Worm (Caenorhabditis elegans) whole organism, midembryonic: ENCODE results near the gene hpo-28.

Experiments used
- T22C8.4 ChIP-seq: fragments of 200-800 bp; sonication (Bioruptor generic); IDR thresholded peaks from 2 replicates; pipeline ENCODE4 v1.3.6; 2022; ENCODE audit warnings: missing genetic modification characterization, missing compliant biosample characterization
- cog-1 ChIP-seq: sonication (generic microtip); optimal IDR thresholded peaks from 2 replicates; lab custom pipeline; 2016; ENCODE audit warnings: missing genetic modification characterization, missing compliant biosample characterization
- flt-1 ChIP-seq: fragments of 200-800 bp; sonication (Bioruptor generic); IDR thresholded peaks from 2 replicates; pipeline ENCODE4 v1.3.6; 2022; ENCODE audit warnings: missing genetic modification characterization, missing compliant biosample characterization
- klf-2 ChIP-seq: fragments of 200-800 bp; sonication (Bioruptor generic); conservative IDR thresholded peaks from 2 replicates; pipeline ENCODE4 v1.3.6; 2022; ENCODE audit warnings: missing genetic modification reagents, missing genetic modification characterization, missing compliant biosample characterization
- med-1 ChIP-seq: sonication (generic microtip); optimal IDR thresholded peaks from 2 replicates; lab custom pipeline; 2017; ENCODE audit warnings: missing genetic modification characterization, mild to moderate bottlenecking, missing compliant biosample characterization, antibody characterized with exemption, missing genetic modification reagents; ENCODE audit not compliant: insufficient read depth
- ref-1 ChIP-seq: fragments of 200-800 bp; sonication (Bioruptor generic); conservative IDR thresholded peaks from 2 replicates; pipeline ENCODE4 v1.3.6; 2022; ENCODE audit warnings: missing genetic modification reagents, missing genetic modification characterization, missing compliant biosample characterization
- tab-1 ChIP-seq: fragments of 200-800 bp; sonication (Bioruptor generic); IDR thresholded peaks from 2 replicates; pipeline ENCODE4 v1.3.6; 2022; ENCODE audit warnings: missing genetic modification characterization, missing compliant biosample characterization
- ztf-23 ChIP-seq: fragments of 200-800 bp; sonication (Bioruptor generic); IDR thresholded peaks from 2 replicates; pipeline ENCODE4 v1.3.6; 2022; ENCODE audit warnings: missing genetic modification reagents, missing genetic modification characterization, missing compliant biosample characterization
- ztf-29 ChIP-seq: fragments of 200-800 bp; sonication (Bioruptor generic); IDR thresholded peaks from 2 replicates; pipeline ENCODE4 v1.3.6; 2022; ENCODE audit warnings: missing genetic modification reagents, missing genetic modification characterization, missing compliant biosample characterization

Gene hpo-28

DNA sequence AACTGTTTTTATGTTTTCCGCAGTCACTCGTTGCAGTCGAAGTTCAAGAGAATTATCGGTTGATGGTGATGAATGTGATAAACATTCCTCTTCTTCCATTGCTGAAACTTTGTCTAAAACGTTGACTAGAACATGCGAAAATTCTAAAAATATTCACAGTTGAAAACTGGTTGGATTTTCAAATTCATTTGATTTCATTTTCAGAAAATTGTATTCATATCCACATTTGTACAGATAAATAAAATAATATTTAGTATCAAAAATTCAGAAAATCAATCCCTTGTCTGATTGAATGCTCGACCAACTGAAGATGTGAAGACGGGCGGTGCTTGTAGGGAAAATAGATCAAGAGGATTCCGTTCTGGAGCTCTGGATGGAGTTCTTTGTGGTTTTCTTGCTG lies 31.3 kb downstream of the hpo-28 start, which contains the start of gene F54E7.9:
Gene F54E7.9, minus strand, starts transcription at position 101 of the 400 bp plus-strand sequence.
- no peak for TF ChIP-seq med-1
- TF ChIP-seq cog-1 (tag; lab: Kevin White, UChicago): no peak
- TF ChIP-seq ref-1: no peak
- no peak for TF ChIP-seq flt-1 (GFP tag; lab: Robert Waterston, UW)
- TF ChIP-seq klf-2 (GFP tag; lab: Robert Waterston, UW): no peak
- TF ChIP-seq T22C8.4 (GFP tag; lab: Robert Waterston, UW): no peak
- TF ChIP-seq tab-1 (GFP tag; lab: Robert Waterston, UW): no peak
- no peak for TF ChIP-seq ztf-23 (GFP tag; lab: Robert Waterston, UW)
- no peak for TF ChIP-seq ztf-29 (GFP tag; lab: Robert Waterston, UW)

- no peak for TF ChIP-seq ref-1
- no peak for TF ChIP-seq cog-1 (tag; lab: Kevin White, UChicago)
- TF ChIP-seq ztf-23 (GFP tag; lab: Robert Waterston, UW): no peak
- no peak for TF ChIP-seq flt-1 (GFP tag; lab: Robert Waterston, UW)
- TF ChIP-seq tab-1 (GFP tag; lab: Robert Waterston, UW): no peak
- no peak for TF ChIP-seq T22C8.4 (GFP tag; lab: Robert Waterston, UW)
- no peak for TF ChIP-seq klf-2 (GFP tag; lab: Robert Waterston, UW)
- no peak for TF ChIP-seq ztf-29 (GFP tag; lab: Robert Waterston, UW)
- no peak for TF ChIP-seq med-1
These were observed 33.6 kb downstream of the hpo-28 start for ce11 chrIII:5675384-5675984.

ce11 chrIII:5674196-5674595 lies 34.9 kb downstream of the hpo-28 start:
- TF ChIP-seq flt-1 (GFP tag; lab: Robert Waterston, UW) (no peak), ztf-29 (GFP tag; lab: Robert Waterston, UW) (no peak), cog-1 (tag; lab: Kevin White, UChicago) (no peak), ref-1 (no peak), ztf-23 (GFP tag; lab: Robert Waterston, UW) (no peak), tab-1 (GFP tag; lab: Robert Waterston, UW) (no peak), T22C8.4 (GFP tag; lab: Robert Waterston, UW) (no peak), med-1 (no peak), klf-2 (GFP tag; lab: Robert Waterston, UW) (no peak)

ce11 chrIII:5667952-5668489 lies 41.1 kb downstream of the hpo-28 start:
- TF ChIP-seq ztf-23 (GFP tag; lab: Robert Waterston, UW) (no peak), flt-1 (GFP tag; lab: Robert Waterston, UW) (no peak), tab-1 (GFP tag; lab: Robert Waterston, UW) (no peak), cog-1 (tag; lab: Kevin White, UChicago) (peak; percentile 68), ztf-29 (GFP tag; lab: Robert Waterston, UW) (no peak; the same call in 1 of the 2 replicates)

- TF ChIP-seq klf-2 (GFP tag; lab: Robert Waterston, UW) (no peak), T22C8.4 (GFP tag; lab: Robert Waterston, UW) (no peak), tab-1 (GFP tag; lab: Robert Waterston, UW) (no peak), med-1 (no peak)
These were observed 43.4 kb downstream of the hpo-28 start for ce11 chrIII:5665710-5666109.

ce11 chrIII:5665278-5665677 lies 43.8 kb downstream of the hpo-28 start:
- no peak for TF ChIP-seq klf-2 (GFP tag; lab: Robert Waterston, UW)
- TF ChIP-seq T22C8.4 (GFP tag; lab: Robert Waterston, UW): no peak
- no peak for TF ChIP-seq ztf-29 (GFP tag; lab: Robert Waterston, UW)

DNA sequence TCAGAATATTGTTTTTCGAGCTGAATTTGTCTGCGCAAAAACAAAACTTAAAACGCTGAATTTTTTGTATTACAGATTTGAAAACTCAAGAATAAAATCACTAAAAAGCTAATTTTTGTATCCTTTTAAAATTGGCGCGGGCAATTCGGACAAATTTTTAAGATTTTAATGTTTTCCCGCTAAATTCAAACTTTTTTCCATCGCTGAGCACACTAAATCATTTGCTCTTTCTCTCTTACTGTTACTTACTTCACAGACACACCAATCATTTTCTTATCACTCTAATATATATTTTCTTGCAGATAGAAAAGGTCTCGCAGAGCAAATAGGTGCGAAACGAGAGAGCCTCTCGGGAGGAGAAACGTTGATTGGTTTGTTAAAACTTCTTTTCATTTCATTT lies 45.2 kb downstream of the hpo-28 start, which contains the start of gene par-3:
Gene par-3, plus strand, starts transcription at position 301 of the 400 bp plus-strand sequence.
- TF ChIP-seq ztf-23 (GFP tag; lab: Robert Waterston, UW): no peak
- TF ChIP-seq ref-1: no peak
- no peak for TF ChIP-seq med-1
- no peak for TF ChIP-seq T22C8.4 (GFP tag; lab: Robert Waterston, UW)
- no peak for TF ChIP-seq klf-2 (GFP tag; lab: Robert Waterston, UW)
- TF ChIP-seq tab-1 (GFP tag; lab: Robert Waterston, UW): no peak
- TF ChIP-seq flt-1 (GFP tag; lab: Robert Waterston, UW): no peak
- TF ChIP-seq cog-1 (tag; lab: Kevin White, UChicago): no peak
- no peak for TF ChIP-seq ztf-29 (GFP tag; lab: Robert Waterston, UW)

- no peak for TF ChIP-seq flt-1 (GFP tag; lab: Robert Waterston, UW)
These were observed 45.6 kb downstream of the hpo-28 start for ce11 chrIII:5663521-5663920.

DNA sequence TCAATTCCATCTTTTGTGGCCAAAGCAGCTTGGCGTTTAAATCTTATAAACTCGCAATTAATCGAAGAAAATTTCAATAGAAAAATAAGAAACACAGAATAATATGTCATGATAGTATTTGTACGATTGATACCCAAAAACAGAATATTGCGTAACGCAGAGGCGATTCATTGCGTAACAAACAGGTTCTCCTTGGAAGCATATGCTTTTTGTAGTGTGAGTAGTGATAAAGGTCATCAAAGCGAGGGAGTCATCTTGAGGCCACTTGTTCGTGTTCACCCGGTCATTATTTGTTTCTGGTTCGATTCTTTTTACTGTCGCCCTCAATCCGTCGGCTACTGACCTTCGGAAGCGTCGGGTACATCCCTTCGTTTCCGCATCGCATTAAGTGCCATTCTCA lies 48.1 kb downstream of the hpo-28 start, which contains the start of gene F54E7.6:
Gene F54E7.6, minus strand, starts transcription at position 110 of the 400 bp plus-strand sequence.
- TF ChIP-seq flt-1 (GFP tag; lab: Robert Waterston, UW) (no peak), ztf-23 (GFP tag; lab: Robert Waterston, UW) (no peak), med-1 (no peak), ztf-29 (GFP tag; lab: Robert Waterston, UW) (no peak), klf-2 (GFP tag; lab: Robert Waterston, UW) (no peak), cog-1 (tag; lab: Kevin White, UChicago) (no peak), ref-1 (no peak), tab-1 (GFP tag; lab: Robert Waterston, UW) (no peak), T22C8.4 (GFP tag; lab: Robert Waterston, UW) (no peak)

- TF ChIP-seq cog-1 (tag; lab: Kevin White, UChicago): no peak
- TF ChIP-seq T22C8.4 (GFP tag; lab: Robert Waterston, UW): no peak
- TF ChIP-seq ref-1: no peak
- no peak for TF ChIP-seq ztf-29 (GFP tag; lab: Robert Waterston, UW)
- TF ChIP-seq tab-1 (GFP tag; lab: Robert Waterston, UW): no peak
These were observed 52.2 kb downstream of the hpo-28 start, which contains the start of gene sdz-21 for ce11 chrIII:5656941-5657340. Gene sdz-21, minus strand, starts transcription at chrIII:5657041.
